Fruit fly (Drosophila melanogaster): ENCODE data around the gene CG15930.

- TF ChIP-seq CG7045 (GFP tag; optimal IDR thresholded peaks at IDR 0.05) (no peak), CG14711 (tag; optimal IDR thresholded peaks at IDR 0.05) (no peak), Clk (GFP tag; optimal IDR thresholded peaks at IDR 0.05) (no peak), cnc (optimal IDR thresholded peaks at IDR 0.05) (no peak), CG1620 (GFP tag; optimal IDR thresholded peaks at IDR 0.05) (no peak), CG12768 (GFP tag; optimal IDR thresholded peaks at IDR 0.05) (no peak), ovo (GFP tag; optimal IDR thresholded peaks at IDR 0.05) (no peak), CG33017 (tag; optimal IDR thresholded peaks at IDR 0.05) (no peak), bab1 (GFP tag; optimal IDR thresholded peaks at IDR 0.05) (no peak)
Measured at dm6 chrX:5293141-5293540, 24.0 kb downstream of the CG15930 start.
